Worm (Caenorhabditis elegans) whole organism, mixed stage, embryonic: ENCODE results near the gene Y39G8B.7.
A peak's percentile ranks its signal among the peaks of the same experiment; 100 is the strongest.

Source experiments
- blmp-1 ChIP-seq: fragments of 150-350 bp; optimal IDR thresholded peaks from 2 replicates; lab custom pipeline; 2014; ENCODE audit warnings: missing biosample characterization, missing genetic modification characterization
- ceh-39 ChIP-seq: fragments of 150-350 bp; optimal IDR thresholded peaks from 2 replicates; lab custom pipeline; 2014; ENCODE audit warnings: missing biosample characterization, missing genetic modification characterization
- ces-1 ChIP-seq: fragments of 150-350 bp; optimal IDR thresholded peaks from 2 replicates; lab custom pipeline; 2014; ENCODE audit warnings: missing biosample characterization, missing genetic modification reagents, missing genetic modification characterization
- flh-1 ChIP-seq: fragments of 200-800 bp; sonication (Bioruptor generic); optimal IDR thresholded peaks from 2 replicates; lab custom pipeline; 2018; ENCODE audit warnings: mild to moderate bottlenecking, missing genetic modification characterization, moderate library complexity, missing compliant biosample characterization
- lsy-2 ChIP-seq: fragments of 150-350 bp; optimal IDR thresholded peaks from 2 replicates; lab custom pipeline; 2014; ENCODE audit warnings: missing biosample characterization, missing genetic modification characterization
- nhr-237 ChIP-seq: fragments of 150-350 bp; optimal IDR thresholded peaks from 2 replicates; lab custom pipeline; 2014; ENCODE audit warnings: missing biosample characterization, missing genetic modification characterization
- nhr-76 ChIP-seq: sonication (generic microtip); optimal IDR thresholded peaks from 2 replicates; lab custom pipeline; 2017; ENCODE audit warnings: missing biosample characterization, missing genetic modification characterization
- pha-4 ChIP-seq: fragments of 150-350 bp; optimal IDR thresholded peaks from 2 replicates; lab custom pipeline; 2018; ENCODE audit warnings: missing biosample characterization, missing genetic modification reagents, missing genetic modification characterization
- snpc-4 ChIP-seq: fragments of 150-350 bp; optimal IDR thresholded peaks from 2 replicates; lab custom pipeline; 2014; ENCODE audit warnings: missing biosample characterization, missing genetic modification characterization
- sptf-1 ChIP-seq: sonication (generic microtip); optimal IDR thresholded peaks from 2 replicates; lab custom pipeline; 2017; ENCODE audit warnings: mild to moderate bottlenecking, missing genetic modification characterization, moderate library complexity, missing compliant biosample characterization
- unc-39 ChIP-seq: fragments of 150-350 bp; optimal IDR thresholded peaks from 2 replicates; lab custom pipeline; 2014; ENCODE audit warnings: missing biosample characterization, missing genetic modification characterization

DNA sequence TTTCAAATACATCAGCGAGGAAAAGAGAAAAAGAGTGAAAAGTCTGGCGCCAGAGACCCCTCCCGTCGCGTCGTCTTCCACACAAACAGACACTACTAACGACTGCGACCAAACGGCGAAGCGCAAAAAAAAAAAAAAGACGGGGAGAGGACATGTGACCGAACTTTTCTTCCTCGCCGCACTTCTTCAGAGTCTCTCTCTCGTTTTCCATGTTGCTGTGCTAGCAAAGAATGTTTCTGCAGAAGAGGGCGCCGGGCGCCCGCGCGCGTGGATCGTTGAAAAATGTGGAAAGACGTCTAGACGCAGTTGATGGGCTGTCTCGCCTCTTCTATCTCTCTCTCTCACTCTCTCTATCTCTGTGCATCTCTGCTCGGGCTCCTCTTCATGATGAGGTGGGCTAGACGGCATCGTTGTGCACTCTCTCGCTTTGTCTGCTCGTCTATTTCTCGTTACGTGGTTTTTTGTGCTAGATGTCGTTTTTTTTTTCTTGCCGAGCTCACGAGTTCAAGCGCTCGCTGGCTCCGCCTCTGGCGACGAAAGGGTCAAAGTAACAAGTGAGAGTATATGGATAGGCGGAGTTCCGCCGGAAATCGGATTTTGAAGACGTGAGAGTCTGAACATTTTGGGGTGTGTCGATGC, 45.5 kb upstream of the Y39G8B.7 start:
- no peak for TF ChIP-seq ceh-39
- TF ChIP-seq lsy-2 (tag; lab: Kevin White, UChicago): no peak
- TF ChIP-seq pha-4: peak; percentile 81
- peak; percentile 43 for TF ChIP-seq ces-1 (GFP tag; lab: Kevin White, UChicago)
- TF ChIP-seq unc-39 (tag; lab: Kevin White, UChicago): no peak
- TF ChIP-seq snpc-4 (tag; lab: Kevin White, UChicago): no peak
- peak; percentile 24 for TF ChIP-seq nhr-237 (tag; lab: Kevin White, UChicago)
- TF ChIP-seq sptf-1 (tag; lab: Kevin White, UChicago): no peak
- TF ChIP-seq flh-1 (GFP tag; lab: Kevin White, UChicago): no peak
- TF ChIP-seq blmp-1 (tag; lab: Kevin White, UChicago): no peak
- no peak for TF ChIP-seq nhr-76 (tag; lab: Kevin White, UChicago)
